Fruit fly (Drosophila melanogaster) whole organism, embryonic: Measurements from ENCODE around the gene CG43221.

Source experiments
- CG1024 ChIP-seq: fragments of 200-800 bp; sonication (Bioruptor generic); IDR thresholded peaks from 2 replicates; pipeline ENCODE4 v1.3.6; 2022; ENCODE audit warnings: missing biosample characterization, missing genetic modification characterization
- CG12071 ChIP-seq: fragments of 200-800 bp; sonication (Bioruptor generic); optimal IDR thresholded peaks from 3 replicates; lab custom pipeline; 2018; ENCODE audit warnings: missing biosample characterization, mild to moderate bottlenecking, missing genetic modification characterization
- CG14441 ChIP-seq: fragments of 200-800 bp; sonication (Bioruptor generic); IDR thresholded peaks from 2 replicates; pipeline ENCODE4 v1.3.6; 2022; ENCODE audit warnings: missing biosample characterization, missing genetic modification characterization
- CG16863 ChIP-seq: fragments of 200-800 bp; sonication (Bioruptor generic); optimal IDR thresholded peaks from 3 replicates; lab custom pipeline; 2016; ENCODE audit warnings: missing biosample characterization, missing genetic modification characterization
- CG17359 ChIP-seq: fragments of 200-800 bp; sonication (Bioruptor generic); optimal IDR thresholded peaks from 3 replicates; lab custom pipeline; 2018; ENCODE audit warnings: missing biosample characterization, mild to moderate bottlenecking, missing genetic modification characterization, moderate library complexity
- CG17361 ChIP-seq: fragments of 200-800 bp; sonication (Bioruptor generic); IDR thresholded peaks from 3 replicates; pipeline ENCODE4 v1.3.6; 2022; ENCODE audit warnings: missing biosample characterization, missing genetic modification characterization
- CG17829 ChIP-seq: fragments of 200-800 bp; optimal IDR thresholded peaks from 2 replicates; lab custom pipeline; 2019; ENCODE audit warnings: missing biosample characterization, mild to moderate bottlenecking, missing genetic modification characterization, moderate library complexity
- CG18262 ChIP-seq: fragments of 200-800 bp; optimal IDR thresholded peaks from 3 replicates; lab custom pipeline; 2019; ENCODE audit warnings: missing biosample characterization, mild to moderate bottlenecking, missing genetic modification characterization, moderate library complexity
- CG2120 ChIP-seq: fragments of 200-800 bp; sonication (Bioruptor generic); optimal IDR thresholded peaks from 3 replicates; lab custom pipeline; 2016; ENCODE audit warnings: missing biosample characterization, missing genetic modification characterization
- CG3726 ChIP-seq: fragments of 200-800 bp; sonication (Bioruptor generic); IDR thresholded peaks from 3 replicates; pipeline ENCODE4, ENCODE4 v1.3.6; 2022; ENCODE audit warnings: missing biosample characterization, missing genetic modification characterization
- CG4328 ChIP-seq: fragments of 200-800 bp; sonication (Bioruptor generic); optimal IDR thresholded peaks from 3 replicates; lab custom pipeline; 2017; ENCODE audit warnings: missing biosample characterization, missing genetic modification reagents, missing genetic modification characterization
- CG43689 ChIP-seq: fragments of 200-800 bp; sonication (Bioruptor generic); IDR thresholded peaks from 2 replicates; pipeline ENCODE4 v1.3.6; 2022; ENCODE audit warnings: missing biosample characterization, missing genetic modification characterization
- CG6813 ChIP-seq: fragments of 200-800 bp; sonication (Bioruptor generic); optimal IDR thresholded peaks from 2 replicates; lab custom pipeline; 2017; ENCODE audit warnings: missing biosample characterization, missing genetic modification characterization, mild to moderate bottlenecking, moderate library complexity, missing genetic modification reagents
- CG8765 ChIP-seq: fragments of 200-800 bp; sonication (Bioruptor generic); IDR thresholded peaks from 2 replicates; pipeline ENCODE4 v1.3.6; 2022; ENCODE audit warnings: missing biosample characterization, missing genetic modification characterization
- D ChIP-seq, 2 experiments: fragments of 200-800 bp in 1 of 2; fragments of >200 bp in 1 of 2; sonication (Bioruptor generic) in 1 of 2; optimal IDR thresholded peaks; 2 replicates in 1 of 2; 3 replicates in 1 of 2; lab custom pipeline; 2017; ENCODE audit warnings: mild to moderate bottlenecking in 1 of 2, missing biosample characterization in 1 of 2, missing genetic modification characterization in 1 of 2, missing genetic modification reagents in 1 of 2
- Fer2 ChIP-seq: fragments of 200-800 bp; sonication (Bioruptor generic); optimal IDR thresholded peaks from 2 replicates; lab custom pipeline; 2018; ENCODE audit warnings: missing biosample characterization, mild to moderate bottlenecking, missing genetic modification characterization, moderate library complexity
- GATAe ChIP-seq: fragments of 200-800 bp; sonication (Bioruptor generic); conservative IDR thresholded peaks from 2 replicates; pipeline ENCODE4 v1.3.6; 2022; ENCODE audit warnings: missing biosample characterization, missing genetic modification characterization
- Hsf ChIP-seq: fragments of 200-800 bp; sonication (Bioruptor generic); optimal IDR thresholded peaks from 3 replicates; lab custom pipeline; 2016; ENCODE audit warnings: missing biosample characterization, missing genetic modification characterization
- Jarid2 ChIP-seq: fragments of 200-800 bp; sonication (Bioruptor generic); optimal IDR thresholded peaks from 3 replicates; lab custom pipeline; 2017; ENCODE audit warnings: mild to moderate bottlenecking, missing biosample characterization, missing genetic modification reagents, missing genetic modification characterization
- Med ChIP-seq: fragments of 200-800 bp; sonication (Bioruptor generic); peaks from one replicate; lab custom pipeline; 2016; ENCODE audit warnings: missing biosample characterization, missing genetic modification characterization, mild to moderate bottlenecking, inconsistent platforms, moderate library complexity
- Meics ChIP-seq: fragments of 200-800 bp; sonication (Bioruptor generic); optimal IDR thresholded peaks from 2 replicates; lab custom pipeline; 2017; ENCODE audit warnings: missing biosample characterization, mild to moderate bottlenecking, missing genetic modification characterization
- NC2α ChIP-seq: fragments of 200-800 bp; sonication (Bioruptor generic); optimal IDR thresholded peaks from 2 replicates; lab custom pipeline; 2016; ENCODE audit warnings: missing biosample characterization, missing genetic modification characterization
- Side ChIP-seq: fragments of 200-800 bp; sonication (Bioruptor generic); optimal IDR thresholded peaks from 2 replicates; lab custom pipeline; 2016; ENCODE audit warnings: missing biosample characterization, missing genetic modification characterization
- TFAM ChIP-seq: fragments of 200-800 bp; sonication (Bioruptor generic); optimal IDR thresholded peaks from 2 replicates; lab custom pipeline; 2017; ENCODE audit warnings: missing biosample characterization, missing genetic modification characterization, inconsistent platforms
- Trl ChIP-seq, 3 experiments: fragments of >200 bp in 2 of 3; fragments of 200-800 bp in 1 of 3; sonication (Bioruptor generic) in 1 of 3; optimal IDR thresholded peaks; 2 replicates in 1 of 3; 3 replicates in 2 of 3; lab custom pipeline; 2016 to 2017; ENCODE audit warnings: missing biosample characterization in 1 of 3, missing genetic modification characterization in 1 of 3
- Vsx1 ChIP-seq: fragments of 200-800 bp; sonication (Bioruptor generic); optimal IDR thresholded peaks from 2 replicates; lab custom pipeline; 2017; ENCODE audit warnings: missing biosample characterization, mild to moderate bottlenecking, missing genetic modification characterization, missing genetic modification reagents
- ash1 ChIP-seq: fragments of 200-800 bp; sonication (Bioruptor generic); optimal IDR thresholded peaks from 2 replicates; lab custom pipeline; 2018; ENCODE audit warnings: missing biosample characterization, mild to moderate bottlenecking, missing genetic modification characterization
- az2 ChIP-seq: fragments of 200-800 bp; sonication (Bioruptor generic); optimal IDR thresholded peaks from 3 replicates; lab custom pipeline; 2016; ENCODE audit warnings: missing biosample characterization, missing genetic modification characterization
- cato ChIP-seq: fragments of 200-800 bp; sonication (Bioruptor generic); optimal IDR thresholded peaks from 2 replicates; lab custom pipeline; 2016; ENCODE audit warnings: missing biosample characterization, missing genetic modification characterization, borderline replicate concordance
- crc ChIP-seq: fragments of 200-800 bp; sonication (Bioruptor generic); optimal IDR thresholded peaks from 2 replicates; lab custom pipeline; 2016; ENCODE audit warnings: missing biosample characterization, missing genetic modification characterization
- danr ChIP-seq: fragments of 200-800 bp; sonication (Bioruptor generic); IDR thresholded peaks from 2 replicates; pipeline ENCODE4 v1.3.6; 2022; ENCODE audit warnings: missing biosample characterization, missing genetic modification characterization
- dimm ChIP-seq: fragments of 200-800 bp; sonication (Bioruptor generic); IDR thresholded peaks from 2 replicates; pipeline ENCODE4 v1.3.6; 2022; ENCODE audit warnings: missing biosample characterization, missing genetic modification characterization
- esg ChIP-seq: fragments of 200-800 bp; sonication (Bioruptor generic); conservative IDR thresholded peaks from 2 replicates; pipeline ENCODE4 v1.3.6; 2022; ENCODE audit warnings: missing biosample characterization, missing genetic modification characterization
- eyg ChIP-seq: fragments of 200-800 bp; sonication (Bioruptor generic); optimal IDR thresholded peaks from 3 replicates; lab custom pipeline; 2016; ENCODE audit warnings: missing biosample characterization, missing genetic modification characterization
- fd102C ChIP-seq: fragments of 200-800 bp; sonication (Bioruptor generic); optimal IDR thresholded peaks from 2 replicates; lab custom pipeline; 2018; ENCODE audit warnings: missing biosample characterization, mild to moderate bottlenecking, missing genetic modification characterization, moderate library complexity
- fu2 ChIP-seq: fragments of 200-800 bp; sonication (Bioruptor generic); optimal IDR thresholded peaks from 2 replicates; lab custom pipeline; 2016; ENCODE audit warnings: missing biosample characterization, missing genetic modification characterization
- gem ChIP-seq: fragments of 200-800 bp; sonication (Bioruptor generic); optimal IDR thresholded peaks from 2 replicates; lab custom pipeline; 2019; ENCODE audit warnings: missing biosample characterization, mild to moderate bottlenecking, missing genetic modification characterization, moderate library complexity
- gfzf ChIP-seq: fragments of 200-800 bp; sonication (Bioruptor generic); optimal IDR thresholded peaks from 2 replicates; lab custom pipeline; 2016; ENCODE audit warnings: missing biosample characterization, mild to moderate bottlenecking, missing genetic modification characterization, moderate library complexity
- insv ChIP-seq, 2 experiments: fragments of 200-800 bp; sonication (Bioruptor generic); optimal IDR thresholded peaks; 3 replicates each; lab custom pipeline; 2016 to 2018; ENCODE audit warnings: missing biosample characterization in 2 of 2, missing genetic modification characterization in 2 of 2
- inv ChIP-seq: fragments of 200-800 bp; sonication (Bioruptor generic); IDR thresholded peaks from 2 replicates; pipeline ENCODE4 v1.3.6; 2022; ENCODE audit warnings: missing biosample characterization, missing genetic modification characterization; ENCODE audit not compliant: partially characterized antibody
- org-1 ChIP-seq: fragments of 200-800 bp; sonication (Bioruptor generic); optimal IDR thresholded peaks from 2 replicates; lab custom pipeline; 2017; ENCODE audit warnings: missing biosample characterization, missing genetic modification characterization
- ranshi ChIP-seq: fragments of 200-800 bp; sonication (Bioruptor generic); IDR thresholded peaks from 2 replicates; pipeline ENCODE4 v1.3.6; 2022; ENCODE audit warnings: missing biosample characterization, missing genetic modification characterization
- repo ChIP-seq: fragments of 200-800 bp; sonication (Bioruptor generic); optimal IDR thresholded peaks from 2 replicates; lab custom pipeline; 2016; ENCODE audit warnings: missing biosample characterization, missing genetic modification characterization
- schlank ChIP-seq: fragments of 200-800 bp; sonication (Bioruptor generic); optimal IDR thresholded peaks from 2 replicates; lab custom pipeline; 2018; ENCODE audit warnings: missing biosample characterization, mild to moderate bottlenecking, missing genetic modification characterization
- trh ChIP-seq: fragments of 200-800 bp; sonication (Bioruptor generic); optimal IDR thresholded peaks from 2 replicates; lab custom pipeline; 2016; ENCODE audit warnings: missing biosample characterization, missing genetic modification characterization
- wdn ChIP-seq: fragments of 200-800 bp; sonication (Bioruptor generic); IDR thresholded peaks from 2 replicates; pipeline ENCODE4 v1.3.6; 2022; ENCODE audit warnings: missing biosample characterization, missing genetic modification characterization
- zen2 ChIP-seq: fragments of 200-800 bp; sonication (Bioruptor generic); IDR thresholded peaks from 3 replicates; pipeline ENCODE4 v1.3.6; 2022; ENCODE audit warnings: missing biosample characterization, missing genetic modification characterization; ENCODE audit not compliant: partially characterized antibody

Gene CG43221

dm6 chr2L:17465915-17466677 lies 19.5 kb upstream of the CG43221 start (continued):
- TF ChIP-seq inv (GFP tag; lab: Robert Waterston, UW) = no peak
- TF ChIP-seq Side (GFP tag; lab: Kevin White, UChicago) = peak; percentile 81
- TF ChIP-seq gem (tag; lab: Kevin White, UChicago) = peak; percentile 91
- no peak; the same call in 1 of the 3 replicates for TF ChIP-seq CG17361 (GFP tag; lab: Robert Waterston, UW)
- peak; percentile 74 for TF ChIP-seq CG4328 (GFP tag; lab: Kevin White, UChicago)
- peak; percentile 79 for TF ChIP-seq CG2120 (GFP tag; lab: Kevin White, UChicago)
- peak; percentile 34 for TF ChIP-seq NC2α (GFP tag; lab: Kevin White, UChicago)
- TF ChIP-seq Trl (optimal IDR thresholded peaks at IDR 0.05; lab: Kevin White, UChicago) = no peak
- TF ChIP-seq Trl (GFP tag; optimal IDR thresholded peaks at IDR 0.05; lab: Kevin White, UChicago) = peak; percentile 66
- peak; percentile 61 for TF ChIP-seq fu2 (GFP tag; lab: Kevin White, UChicago)
- TF ChIP-seq CG18262 (tag; lab: Kevin White, UChicago) = peak; percentile 88
- TF ChIP-seq GATAe (GFP tag; lab: Robert Waterston, UW) = no peak
- TF ChIP-seq zen2 (GFP tag; lab: Robert Waterston, UW) = no peak
- TF ChIP-seq CG16863 = peak; percentile 75
- no peak for TF ChIP-seq insv (GFP tag; optimal IDR thresholded peaks at IDR 0.05; lab: Kevin White, UChicago)
- peak; percentile 43 for TF ChIP-seq Fer2 (tag; lab: Kevin White, UChicago)
- TF ChIP-seq Meics (GFP tag; lab: Kevin White, UChicago) = peak; percentile 78
- peak; percentile 62 for TF ChIP-seq eyg (GFP tag; lab: Kevin White, UChicago)
- peak; percentile 83 for TF ChIP-seq CG17829 (tag; lab: Kevin White, UChicago)
- TF ChIP-seq org-1 (GFP tag; lab: Kevin White, UChicago) = peak; percentile 82
- TF ChIP-seq D (optimal IDR thresholded peaks at IDR 0.05; lab: Kevin White, UChicago) = no peak
- peak; percentile 89 for TF ChIP-seq D (GFP tag; optimal IDR thresholded peaks at IDR 0.05; lab: Kevin White, UChicago)
- peak; percentile 65 for TF ChIP-seq CG12071
- TF ChIP-seq CG8765 (GFP tag; lab: Robert Waterston, UW) = peak; percentile 36; the same call in 1 of the 2 replicates
- TF ChIP-seq cato = peak; percentile 70
- peak; percentile 74 for TF ChIP-seq crc
- peak; percentile 62 for TF ChIP-seq danr (GFP tag; lab: Robert Waterston, UW)
- TF ChIP-seq CG3726 (GFP tag; lab: Robert Waterston, UW) = peak; percentile 74; the same call in 2 of the 3 replicates
- peak; percentile 84 for TF ChIP-seq Hsf
- peak; percentile 62; the same call in 1 of the 2 replicates for TF ChIP-seq dimm (GFP tag; lab: Robert Waterston, UW)
- peak; percentile 70 for TF ChIP-seq repo (GFP tag; lab: Kevin White, UChicago)
- TF ChIP-seq wdn (GFP tag; lab: Robert Waterston, UW) = peak; percentile 67
- peak; percentile 73 for TF ChIP-seq CG14441
- TF ChIP-seq gfzf (GFP tag; lab: Kevin White, UChicago) = no peak
- no peak for TF ChIP-seq ash1
- peak; percentile 93 for TF ChIP-seq Med (GFP tag; lab: Kevin White, UChicago)
- peak; percentile 75 for TF ChIP-seq CG1024 (GFP tag; lab: Robert Waterston, UW)
- TF ChIP-seq trh (GFP tag; lab: Kevin White, UChicago) = peak; percentile 60
- TF ChIP-seq Jarid2 (GFP tag; lab: Kevin White, UChicago) = peak; percentile 57
- TF ChIP-seq esg (GFP tag; lab: Robert Waterston, UW) = peak; percentile 85
- no peak for TF ChIP-seq schlank (tag; lab: Kevin White, UChicago)
- TF ChIP-seq CG6813 (GFP tag; lab: Kevin White, UChicago) = peak; percentile 76
- peak; percentile 83 for TF ChIP-seq az2 (GFP tag; lab: Kevin White, UChicago)
- TF ChIP-seq ranshi = peak; percentile 84
- TF ChIP-seq CG43689 (GFP tag; lab: Robert Waterston, UW) = no peak
- no peak for TF ChIP-seq fd102C (GFP tag; lab: Kevin White, UChicago)
- peak; percentile 4 for TF ChIP-seq TFAM
- TF ChIP-seq Vsx1 (GFP tag; lab: Kevin White, UChicago) = peak; percentile 59
- TF ChIP-seq CG17359 (tag; lab: Kevin White, UChicago) = peak; percentile 88
